Worm (Caenorhabditis elegans) whole organism, L4/young adult: ENCODE results near the gene glr-7.

Experiments
- W03F9.2 ChIP-seq: fragments of 150-350 bp; optimal IDR thresholded peaks from 2 replicates; lab custom pipeline; 2014; ENCODE audit warnings: missing biosample characterization, missing genetic modification characterization
- dao-5 ChIP-seq: sonication (generic microtip); optimal IDR thresholded peaks from 2 replicates; lab custom pipeline; 2016; ENCODE audit warnings: missing genotype, missing genetic modification characterization, moderate library complexity, missing compliant biosample characterization

ce11 chrX:2441163-2441562 lies 21.5 kb upstream of the glr-7 start:
- no peak for TF ChIP-seq dao-5
- no peak for TF ChIP-seq W03F9.2 (tag; lab: Kevin White, UChicago)
